Fruit fly (Drosophila melanogaster): Measurements from ENCODE around the gene CG3386.

DNA sequence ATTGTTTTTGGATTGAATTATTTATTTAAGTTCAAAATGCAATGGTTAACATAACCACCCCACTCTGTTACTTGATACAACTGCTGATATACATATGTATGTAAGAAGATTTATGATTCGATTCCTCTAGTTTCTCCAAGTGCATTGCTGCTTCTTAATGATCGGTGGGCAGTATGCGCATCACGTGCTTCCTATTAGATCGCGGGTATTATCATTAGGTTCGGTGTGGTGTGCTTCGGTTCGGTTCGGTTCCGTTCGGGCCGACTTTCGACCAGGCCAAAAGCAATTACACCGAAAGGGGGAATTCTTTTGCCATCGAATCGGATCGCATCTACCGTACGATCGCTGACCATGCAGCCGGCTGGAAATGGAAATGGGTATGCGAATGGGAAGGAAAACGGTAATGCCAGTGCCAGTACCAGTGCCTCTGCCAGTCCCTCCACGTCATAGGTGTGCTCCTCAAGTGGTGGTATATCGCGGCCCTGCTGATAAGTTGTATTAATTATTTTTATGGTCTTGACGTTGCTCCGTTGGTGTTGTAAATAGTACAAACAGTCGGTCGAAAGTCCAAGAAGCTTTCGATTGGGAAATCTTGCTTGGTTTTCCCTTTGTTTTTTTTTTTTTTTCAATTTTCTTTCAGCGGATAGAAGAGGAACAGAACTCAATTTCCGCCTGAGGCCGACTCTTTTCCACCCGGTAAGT is 44.8 kb downstream of the CG3386 start:
- TF ChIP-seq stc (GFP tag; IDR thresholded peaks at IDR 0.05) (no peak), zen (tag; optimal IDR thresholded peaks at IDR 0.05) (no peak), lmd (GFP tag; IDR thresholded peaks at IDR 0.05) (no peak), CG9817 (tag; optimal IDR thresholded peaks at IDR 0.05) (no peak), Lhr (GFP tag; optimal IDR thresholded peaks at IDR 0.05) (no peak), Dad (GFP tag; optimal IDR thresholded peaks at IDR 0.05) (no peak), inv (GFP tag; IDR thresholded peaks at IDR 0.05; ENCODE audit: partially characterized antibody) (no peak), Myb (GFP tag; optimal IDR thresholded peaks at IDR 0.05) (no peak), h (optimal IDR thresholded peaks at IDR 0.05) (no peak)
